Worm (Caenorhabditis elegans) whole organism, midembryonic: Measurements from ENCODE around the gene M106.2.

Experiments
- T22C8.4 ChIP-seq: fragments of 200-800 bp; sonication (Bioruptor generic); IDR thresholded peaks from 2 replicates; pipeline ENCODE4 v1.3.6; 2022; ENCODE audit warnings: missing genetic modification characterization, missing compliant biosample characterization
- cog-1 ChIP-seq: sonication (generic microtip); optimal IDR thresholded peaks from 2 replicates; lab custom pipeline; 2016; ENCODE audit warnings: missing genetic modification characterization, missing compliant biosample characterization
- flt-1 ChIP-seq: fragments of 200-800 bp; sonication (Bioruptor generic); IDR thresholded peaks from 2 replicates; pipeline ENCODE4 v1.3.6; 2022; ENCODE audit warnings: missing genetic modification characterization, missing compliant biosample characterization
- klf-2 ChIP-seq: fragments of 200-800 bp; sonication (Bioruptor generic); conservative IDR thresholded peaks from 2 replicates; pipeline ENCODE4 v1.3.6; 2022; ENCODE audit warnings: missing genetic modification reagents, missing genetic modification characterization, missing compliant biosample characterization
- med-1 ChIP-seq: sonication (generic microtip); optimal IDR thresholded peaks from 2 replicates; lab custom pipeline; 2017; ENCODE audit warnings: missing genetic modification characterization, mild to moderate bottlenecking, missing compliant biosample characterization, antibody characterized with exemption, missing genetic modification reagents; ENCODE audit not compliant: insufficient read depth
- ref-1 ChIP-seq: fragments of 200-800 bp; sonication (Bioruptor generic); conservative IDR thresholded peaks from 2 replicates; pipeline ENCODE4 v1.3.6; 2022; ENCODE audit warnings: missing genetic modification reagents, missing genetic modification characterization, missing compliant biosample characterization
- tab-1 ChIP-seq: fragments of 200-800 bp; sonication (Bioruptor generic); IDR thresholded peaks from 2 replicates; pipeline ENCODE4 v1.3.6; 2022; ENCODE audit warnings: missing genetic modification characterization, missing compliant biosample characterization
- ztf-23 ChIP-seq: fragments of 200-800 bp; sonication (Bioruptor generic); IDR thresholded peaks from 2 replicates; pipeline ENCODE4 v1.3.6; 2022; ENCODE audit warnings: missing genetic modification reagents, missing genetic modification characterization, missing compliant biosample characterization
- ztf-29 ChIP-seq: fragments of 200-800 bp; sonication (Bioruptor generic); IDR thresholded peaks from 2 replicates; pipeline ENCODE4 v1.3.6; 2022; ENCODE audit warnings: missing genetic modification reagents, missing genetic modification characterization, missing compliant biosample characterization

DNA sequence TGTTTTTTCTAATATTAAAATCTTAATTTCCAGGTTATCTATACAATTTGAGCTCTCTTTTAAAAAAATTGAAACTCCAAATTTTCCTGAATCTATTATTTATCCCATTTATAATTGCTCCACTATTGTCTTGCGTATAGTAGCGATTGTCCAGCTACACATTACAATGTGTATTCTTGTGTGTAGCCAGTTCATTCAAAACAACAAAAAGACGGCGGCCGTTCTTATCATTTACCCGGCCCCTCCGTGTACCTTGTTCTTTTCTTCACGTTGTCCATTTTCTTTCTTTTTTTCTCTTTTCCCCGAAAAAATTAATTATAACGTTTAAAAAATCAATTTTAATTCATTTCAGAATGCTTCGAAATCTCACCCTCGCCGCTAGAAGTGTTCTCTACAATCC is 29.1 kb downstream of the M106.2 start, which contains the start of gene ech-4:
- no peak for TF ChIP-seq flt-1
- no peak for TF ChIP-seq cog-1
- TF ChIP-seq ztf-29, result no peak
- TF ChIP-seq ztf-23 (GFP tag; lab: Robert Waterston, UW), result no peak
- TF ChIP-seq tab-1, result no peak
- TF ChIP-seq T22C8.4 (GFP tag; lab: Robert Waterston, UW), result no peak
- TF ChIP-seq med-1 (GFP tag; lab: Kevin White, UChicago), result no peak
- no peak for TF ChIP-seq klf-2 (GFP tag; lab: Robert Waterston, UW)
- TF ChIP-seq ref-1 (GFP tag; lab: Robert Waterston, UW), result no peak
